Fruit fly (Drosophila melanogaster) whole organism, embryonic: ENCODE measurements around the gene Antdh.

Experiments used
- Asciz ChIP-seq: fragments of 200-800 bp; sonication (Bioruptor generic); optimal IDR thresholded peaks from 2 replicates; lab custom pipeline; 2017; ENCODE audit warnings: missing biosample characterization, mild to moderate bottlenecking, missing genetic modification characterization, missing genetic modification reagents
- Atf3 ChIP-seq: fragments of 200-800 bp; sonication (Bioruptor generic); optimal IDR thresholded peaks from 3 replicates; lab custom pipeline; 2016; ENCODE audit warnings: missing biosample characterization, missing genetic modification characterization
- CG10366 ChIP-seq: fragments of 200-800 bp; sonication (Bioruptor generic); IDR thresholded peaks from 2 replicates; pipeline ENCODE4 v1.3.6; 2022; ENCODE audit warnings: missing biosample characterization, missing genetic modification characterization
- CG11247 ChIP-seq: fragments of 200-800 bp; sonication (Bioruptor generic); IDR thresholded peaks from 2 replicates; pipeline ENCODE4 v1.3.6; 2022; ENCODE audit warnings: missing biosample characterization, missing genetic modification characterization
- CG11504 ChIP-seq: fragments of 200-800 bp; sonication (Bioruptor generic); optimal IDR thresholded peaks from 3 replicates; lab custom pipeline; 2019; ENCODE audit warnings: missing biosample characterization, mild to moderate bottlenecking, missing genetic modification characterization, moderate library complexity
- CG12744 ChIP-seq: fragments of 200-800 bp; sonication (Bioruptor generic); optimal IDR thresholded peaks from 2 replicates; lab custom pipeline; 2016; ENCODE audit warnings: missing biosample characterization, missing genetic modification characterization
- CG12769 ChIP-seq: fragments of 200-800 bp; sonication (Bioruptor generic); optimal IDR thresholded peaks from 2 replicates; lab custom pipeline; 2019; ENCODE audit warnings: missing biosample characterization, mild to moderate bottlenecking, missing genetic modification characterization, moderate library complexity
- CG13296 ChIP-seq: fragments of 200-800 bp; sonication (Bioruptor generic); optimal IDR thresholded peaks from 3 replicates; lab custom pipeline; 2018; ENCODE audit warnings: missing biosample characterization, mild to moderate bottlenecking, missing genetic modification characterization
- CG14050 ChIP-seq: fragments of 200-800 bp; sonication (Bioruptor generic); IDR thresholded peaks from 3 replicates; pipeline ENCODE4 v1.3.6; 2022; ENCODE audit warnings: missing biosample characterization, missing genetic modification characterization
- CG15514 ChIP-seq: fragments of 200-800 bp; sonication (Bioruptor generic); optimal IDR thresholded peaks from 3 replicates; lab custom pipeline; 2017; ENCODE audit warnings: missing biosample characterization, missing genetic modification characterization, mild to moderate bottlenecking, moderate library complexity, missing genetic modification reagents
- CG17385 ChIP-seq: fragments of 200-800 bp; sonication (Bioruptor generic); optimal IDR thresholded peaks from 3 replicates; lab custom pipeline; 2018; ENCODE audit warnings: missing biosample characterization, mild to moderate bottlenecking, missing genetic modification characterization
- CG2129 ChIP-seq: fragments of 200-800 bp; sonication (Bioruptor generic); IDR thresholded peaks from 2 replicates; pipeline ENCODE4 v1.3.6; 2022; ENCODE audit warnings: missing biosample characterization, missing genetic modification characterization; ENCODE audit not compliant: partially characterized antibody
- CG30403 ChIP-seq: fragments of 200-800 bp; sonication (Bioruptor generic); optimal IDR thresholded peaks from 3 replicates; lab custom pipeline; 2016; ENCODE audit warnings: missing biosample characterization, missing genetic modification characterization
- CG3838 ChIP-seq: fragments of 200-800 bp; sonication (Bioruptor generic); optimal IDR thresholded peaks from 3 replicates; lab custom pipeline; 2016; ENCODE audit warnings: missing biosample characterization, missing genetic modification characterization
- CG4424 ChIP-seq: fragments of 200-800 bp; sonication (Bioruptor generic); optimal IDR thresholded peaks from 3 replicates; lab custom pipeline; 2016; ENCODE audit warnings: missing biosample characterization, missing genetic modification characterization
- CG6683 ChIP-seq: fragments of 200-800 bp; sonication (Bioruptor generic); optimal IDR thresholded peaks from 2 replicates; lab custom pipeline; 2017; ENCODE audit warnings: missing biosample characterization, mild to moderate bottlenecking, missing genetic modification characterization, missing genetic modification reagents
- CG7745 ChIP-seq: fragments of 200-800 bp; sonication (Bioruptor generic); optimal IDR thresholded peaks from 2 replicates; lab custom pipeline; 2018; ENCODE audit warnings: missing biosample characterization, mild to moderate bottlenecking, missing genetic modification characterization, moderate library complexity
- CG9797 ChIP-seq: fragments of 200-800 bp; sonication (Bioruptor generic); optimal IDR thresholded peaks from 3 replicates; lab custom pipeline; 2018; ENCODE audit warnings: missing biosample characterization, mild to moderate bottlenecking, missing genetic modification characterization
- Dad ChIP-seq: fragments of 200-800 bp; sonication (Bioruptor generic); optimal IDR thresholded peaks from 3 replicates; lab custom pipeline; 2016; ENCODE audit warnings: missing biosample characterization, missing genetic modification characterization
- Elba2 ChIP-seq: fragments of 200-800 bp; sonication (Bioruptor generic); optimal IDR thresholded peaks from 3 replicates; lab custom pipeline; 2016; ENCODE audit warnings: missing biosample characterization, missing genetic modification characterization
- Fer2 ChIP-seq: fragments of 200-800 bp; sonication (Bioruptor generic); optimal IDR thresholded peaks from 2 replicates; lab custom pipeline; 2018; ENCODE audit warnings: missing biosample characterization, mild to moderate bottlenecking, missing genetic modification characterization, moderate library complexity
- Gug ChIP-seq: fragments of 200-800 bp; sonication (Bioruptor generic); IDR thresholded peaks from 4 replicates; pipeline ENCODE4 v1.3.6; 2022; ENCODE audit warnings: missing biosample characterization, missing genetic modification characterization
- Mad ChIP-seq: fragments of 200-800 bp; sonication (Bioruptor generic); optimal IDR thresholded peaks from 2 replicates; lab custom pipeline; 2016; ENCODE audit warnings: missing biosample characterization, missing genetic modification characterization
- Nf-YB ChIP-seq: fragments of 200-800 bp; sonication (Bioruptor generic); optimal IDR thresholded peaks from 3 replicates; lab custom pipeline; 2019; ENCODE audit warnings: missing biosample characterization, mild to moderate bottlenecking, missing genetic modification characterization, moderate library complexity
- Ptx1 ChIP-seq: fragments of 200-800 bp; sonication (Bioruptor generic); IDR thresholded peaks from 2 replicates; pipeline ENCODE4 v1.3.6; 2022; ENCODE audit warnings: missing biosample characterization, missing genetic modification characterization
- Sin3A ChIP-seq: fragments of >200 bp; optimal IDR thresholded peaks from 2 replicates; lab custom pipeline; 2018
- Sry-β ChIP-seq: fragments of 200-800 bp; sonication (Bioruptor generic); optimal IDR thresholded peaks from 2 replicates; lab custom pipeline; 2018; ENCODE audit warnings: missing biosample characterization, mild to moderate bottlenecking, missing genetic modification characterization, moderate library complexity
- Trl ChIP-seq, 3 experiments: fragments of >200 bp in 2 of 3; fragments of 200-800 bp in 1 of 3; sonication (Bioruptor generic) in 1 of 3; optimal IDR thresholded peaks; 2 replicates in 1 of 3; 3 replicates in 2 of 3; lab custom pipeline; 2016 to 2017; ENCODE audit warnings: missing biosample characterization in 1 of 3, missing genetic modification characterization in 1 of 3
- al ChIP-seq: fragments of 200-800 bp; sonication (Bioruptor generic); IDR thresholded peaks from 2 replicates; pipeline ENCODE4 v1.3.6; 2022; ENCODE audit warnings: missing biosample characterization, missing genetic modification characterization
- ato ChIP-seq: fragments of 200-800 bp; sonication (Bioruptor generic); IDR thresholded peaks from 2 replicates; pipeline ENCODE4 v1.3.6; 2022; ENCODE audit warnings: missing biosample characterization, missing genetic modification characterization; ENCODE audit not compliant: partially characterized antibody
- bigmax ChIP-seq: fragments of 200-800 bp; sonication (Bioruptor generic); optimal IDR thresholded peaks from 2 replicates; lab custom pipeline; 2018; ENCODE audit warnings: missing biosample characterization, mild to moderate bottlenecking, missing genetic modification characterization
- bsh ChIP-seq, 2 experiments: fragments of 200-800 bp; sonication (Bioruptor generic); optimal IDR thresholded peaks; 2 replicates each; lab custom pipeline; 2017 to 2018; ENCODE audit warnings: mild to moderate bottlenecking in 2 of 2, missing biosample characterization in 2 of 2, missing genetic modification characterization in 2 of 2, moderate library complexity in 1 of 2
- btn ChIP-seq: fragments of 200-800 bp; sonication (Bioruptor generic); optimal IDR thresholded peaks from 2 replicates; lab custom pipeline; 2016; ENCODE audit warnings: missing biosample characterization, missing genetic modification characterization
- cad ChIP-seq: fragments of >200 bp; optimal IDR thresholded peaks from 2 replicates; lab custom pipeline; 2017; ENCODE audit warnings: missing biosample characterization, missing genetic modification characterization
- dati ChIP-seq: fragments of 200-800 bp; sonication (Bioruptor generic); IDR thresholded peaks from 2 replicates; pipeline ENCODE4 v1.3.6; 2022; ENCODE audit warnings: missing biosample characterization, missing genetic modification characterization
- dmrt99B ChIP-seq: fragments of 200-800 bp; sonication (Bioruptor generic); optimal IDR thresholded peaks from 2 replicates; lab custom pipeline; 2018; ENCODE audit warnings: missing biosample characterization, mild to moderate bottlenecking, missing genetic modification characterization, moderate library complexity
- fd3F ChIP-seq: fragments of 200-800 bp; sonication (Bioruptor generic); optimal IDR thresholded peaks from 2 replicates; lab custom pipeline; 2018; ENCODE audit warnings: missing biosample characterization, mild to moderate bottlenecking, missing genetic modification characterization, moderate library complexity
- ftz-f1 ChIP-seq: fragments of 200-800 bp; sonication (Bioruptor generic); optimal IDR thresholded peaks from 2 replicates; lab custom pipeline; 2016; ENCODE audit warnings: missing biosample characterization, missing genetic modification characterization
- h ChIP-seq: fragments of >200 bp; optimal IDR thresholded peaks from 2 replicates; lab custom pipeline; 2017
- hb ChIP-seq: fragments of 200-800 bp; sonication (Bioruptor generic); IDR thresholded peaks from 3 replicates; pipeline ENCODE4 v1.3.6; 2022; ENCODE audit warnings: missing biosample characterization, missing genetic modification characterization; ENCODE audit not compliant: partially characterized antibody
- inv ChIP-seq: fragments of 200-800 bp; sonication (Bioruptor generic); IDR thresholded peaks from 2 replicates; pipeline ENCODE4 v1.3.6; 2022; ENCODE audit warnings: missing biosample characterization, missing genetic modification characterization; ENCODE audit not compliant: partially characterized antibody
- jumu ChIP-seq: fragments of 200-800 bp; sonication (Bioruptor generic); optimal IDR thresholded peaks from 3 replicates; lab custom pipeline; 2016; ENCODE audit warnings: missing biosample characterization, missing genetic modification characterization
- kah ChIP-seq: fragments of 200-800 bp; sonication (Bioruptor generic); optimal IDR thresholded peaks from 2 replicates; lab custom pipeline; 2018; ENCODE audit warnings: missing biosample characterization, mild to moderate bottlenecking, missing genetic modification characterization
- nerfin-1 ChIP-seq: fragments of 200-800 bp; sonication (Bioruptor generic); optimal IDR thresholded peaks from 3 replicates; lab custom pipeline; 2019; ENCODE audit warnings: missing biosample characterization, mild to moderate bottlenecking, missing genetic modification characterization, moderate library complexity
- psq ChIP-seq: fragments of 200-800 bp; sonication (Bioruptor generic); optimal IDR thresholded peaks from 2 replicates; lab custom pipeline; 2017; ENCODE audit warnings: missing biosample characterization, missing genetic modification characterization
- pum ChIP-seq: fragments of 200-800 bp; sonication (Bioruptor generic); optimal IDR thresholded peaks from 2 replicates; lab custom pipeline; 2016; ENCODE audit warnings: missing biosample characterization, missing genetic modification characterization
- tup ChIP-seq: fragments of 200-800 bp; sonication (Bioruptor generic); optimal IDR thresholded peaks from 2 replicates; lab custom pipeline; 2016; ENCODE audit warnings: missing biosample characterization, mild to moderate bottlenecking, missing genetic modification characterization, moderate library complexity
- vfl ChIP-seq: fragments of 200-800 bp; sonication (Bioruptor generic); optimal IDR thresholded peaks from 2 replicates; lab custom pipeline; 2016; ENCODE audit warnings: missing biosample characterization, missing genetic modification characterization
- vnd ChIP-seq: fragments of 200-800 bp; sonication (Bioruptor generic); IDR thresholded peaks from 3 replicates; pipeline ENCODE4 v1.3.6; 2022; ENCODE audit warnings: missing biosample characterization, missing genetic modification characterization; ENCODE audit not compliant: partially characterized antibody
- z ChIP-seq: fragments of 200-800 bp; sonication (Bioruptor generic); IDR thresholded peaks from 3 replicates; pipeline ENCODE4 v1.3.6; 2022; ENCODE audit warnings: missing biosample characterization, missing genetic modification characterization

The Antdh gene

DNA sequence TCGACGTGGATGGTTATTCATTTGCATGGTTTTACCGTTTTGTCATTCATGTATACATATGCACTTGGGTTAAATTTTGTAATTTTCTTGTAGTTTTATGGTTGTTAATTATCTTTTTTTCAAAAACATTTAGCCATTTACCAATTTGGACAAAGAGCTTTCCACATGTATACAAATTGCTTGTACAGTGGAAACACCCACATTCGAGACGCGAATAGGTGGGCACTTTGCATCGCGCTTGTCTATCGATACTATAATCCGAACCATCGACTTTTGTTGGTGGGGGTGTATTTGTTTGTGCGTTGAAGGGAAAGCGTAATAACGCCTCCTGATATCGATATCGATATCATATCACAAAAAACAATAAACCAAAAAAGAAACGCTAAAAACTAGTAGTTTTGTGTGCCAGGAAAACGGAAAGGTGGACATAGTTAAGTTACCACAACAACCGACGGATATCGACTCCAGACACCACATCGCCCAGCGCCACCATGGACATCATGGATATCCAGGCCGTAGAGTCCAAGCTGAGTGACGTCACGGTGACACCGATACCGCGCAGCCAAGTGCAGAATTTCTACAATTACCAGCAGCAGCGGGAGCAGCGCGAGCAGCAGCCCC is 31.2 kb downstream of the Antdh start, which contains the start of gene CDK2AP1 (continued):
- TF ChIP-seq kah (no peak), Trl (optimal IDR thresholded peaks at IDR 0.05; lab: Kevin White, UChicago) (no peak), Trl (GFP tag; optimal IDR thresholded peaks at IDR 0.05; lab: Kevin White, UChicago) (no peak), CG2129 (GFP tag; lab: Robert Waterston, UW) (peak; percentile 27; the same call in 1 of the 2 replicates), CG9797 (no peak), CG10366 (GFP tag; lab: Robert Waterston, UW) (no peak), CG7745 (tag; lab: Kevin White, UChicago) (no peak), ftz-f1 (no peak), Atf3 (peak; percentile 48), bigmax (no peak), Fer2 (no peak), hb (GFP tag; lab: Robert Waterston, UW) (peak; percentile 84), CG6683 (GFP tag; lab: Kevin White, UChicago) (no peak), h (no peak), CG12744 (GFP tag; lab: Kevin White, UChicago) (no peak), Ptx1 (GFP tag; lab: Robert Waterston, UW) (peak; percentile 32), ato (GFP tag; lab: Robert Waterston, UW) (peak; percentile 80), CG17385 (GFP tag; lab: Kevin White, UChicago) (no peak), Mad (GFP tag; lab: Kevin White, UChicago) (no peak), jumu (GFP tag; lab: Kevin White, UChicago) (peak; percentile 48), CG4424 (no peak), CG11504 (tag; lab: Kevin White, UChicago) (no peak), vfl (GFP tag; lab: Kevin White, UChicago) (no peak), CG3838 (GFP tag; lab: Kevin White, UChicago) (no peak), Dad (GFP tag; lab: Kevin White, UChicago) (no peak), CG11247 (GFP tag; lab: Robert Waterston, UW) (no peak), dmrt99B (tag; lab: Kevin White, UChicago) (no peak), bsh (GFP tag; optimal IDR thresholded peaks at IDR 0.05; lab: Kevin White, UChicago) (peak in 1 of 2 experiments; percentile 7), Asciz (GFP tag; lab: Kevin White, UChicago) (no peak), z (no peak), nerfin-1 (tag; lab: Kevin White, UChicago) (peak; percentile 10), Sry-β (no peak), inv (GFP tag; lab: Robert Waterston, UW) (peak; percentile 58), btn (GFP tag; lab: Kevin White, UChicago) (no peak), Elba2 (no peak), Nf-YB (GFP tag; lab: Kevin White, UChicago) (no peak), dati (GFP tag; lab: Robert Waterston, UW) (no peak), CG15514 (peak; percentile 68), al (no peak), vnd (GFP tag; lab: Robert Waterston, UW) (peak; percentile 70), CG13296 (GFP tag; lab: Kevin White, UChicago) (no peak), Gug (GFP tag; lab: Robert Waterston, UW) (no peak), Sin3A (lab: Kevin White, UChicago) (peak; percentile 19), CG30403 (GFP tag; lab: Kevin White, UChicago) (peak; percentile 21), psq (no peak), CG14050 (GFP tag; lab: Robert Waterston, UW) (no peak), cad (GFP tag; lab: Kevin White, UChicago) (no peak), tup (GFP tag; lab: Kevin White, UChicago) (no peak), fd3F (no peak), CG12769 (tag; lab: Kevin White, UChicago) (no peak), pum (GFP tag; lab: Kevin White, UChicago) (peak; percentile 22)
